Worm (Caenorhabditis elegans) whole organism, L4/young adult: ENCODE measurements around the gene F56D6.6.
"Not testable (repeated sequence)": the region's sequence is repeated elsewhere in the genome, so short reads cannot be mapped to it uniquely, and the experiment has no call there.

Experiments
- W03F9.2 ChIP-seq: fragments of 150-350 bp; optimal IDR thresholded peaks from 2 replicates; lab custom pipeline; 2014; ENCODE audit warnings: missing biosample characterization, missing genetic modification characterization
- dao-5 ChIP-seq: sonication (generic microtip); optimal IDR thresholded peaks from 2 replicates; lab custom pipeline; 2016; ENCODE audit warnings: missing genotype, missing genetic modification characterization, moderate library complexity, missing compliant biosample characterization
- him-1 ChIP-seq: sonication (generic microtip); optimal IDR thresholded peaks from 2 replicates; lab custom pipeline; 2016; ENCODE audit warnings: missing genotype, missing genetic modification reagents, missing genetic modification characterization, missing compliant biosample characterization

F56D6.6 gene

ce11 chrIV:3906393-3906792 lies 3.3 kb downstream of the F56D6.6 start, which contains the start of gene F56D6.11:
F56D6.11 (minus strand) TSS chrIV:3906493.
- TF ChIP-seq W03F9.2 (tag; lab: Kevin White, UChicago) (no peak), him-1 (tag; lab: Kevin White, UChicago) (no peak)

- TF ChIP-seq dao-5 (tag; lab: Kevin White, UChicago) (no peak), him-1 (tag; lab: Kevin White, UChicago) (no peak), W03F9.2 (tag; lab: Kevin White, UChicago) (no peak)
These were observed 4.6 kb downstream of the F56D6.6 start, which contains the start of the genes F56D6.22 and F56D6.12 for ce11 chrIV:3907506-3908188. F56D6.22 (minus strand) TSS chrIV:3907606. F56D6.12 (plus strand) TSS chrIV:3908138.

ce11 chrIV:3909114-3909513 lies 6.1 kb downstream of the F56D6.6 start, which contains the start of gene F56D6.13:
F56D6.13 (plus strand) TSS chrIV:3909414.
- no peak for TF ChIP-seq W03F9.2 (tag; lab: Kevin White, UChicago)
- TF ChIP-seq him-1 (tag; lab: Kevin White, UChicago): no peak
- TF ChIP-seq dao-5 (tag; lab: Kevin White, UChicago): no peak

ce11 chrIV:3911848-3912247 lies 8.8 kb downstream of the F56D6.6 start, which contains the start of gene F56D6.18:
F56D6.18 (minus strand) TSS chrIV:3911948.
- not testable (repeated sequence) for TF ChIP-seq W03F9.2, dao-5, him-1 (tag; lab: Kevin White, UChicago)

DNA sequence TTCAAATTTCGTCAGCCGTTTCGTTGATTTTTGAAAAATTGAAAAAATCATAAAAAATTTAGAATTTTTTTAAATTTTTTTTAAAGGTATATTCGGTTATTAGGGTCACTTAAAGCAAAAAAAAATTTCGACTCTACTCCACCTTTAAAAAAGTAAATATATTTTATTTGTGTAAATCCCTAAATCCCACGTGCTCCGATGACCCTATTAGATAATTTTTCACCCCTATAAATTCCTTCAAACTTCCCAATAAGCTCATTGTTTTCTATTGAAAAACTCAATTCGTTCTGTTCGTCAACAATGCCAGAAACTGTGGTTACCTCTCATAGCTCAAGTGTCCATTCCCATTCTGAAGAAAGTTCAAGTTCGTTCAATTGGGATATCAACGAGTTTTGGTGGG lies 9.5 kb downstream of the F56D6.6 start, which contains the start of gene F56D6.20:
TSS of gene F56D6.20 (plus strand) at position 301 of the 400 bp plus-strand sequence.
- no peak for TF ChIP-seq him-1 (tag; lab: Kevin White, UChicago)
- no peak for TF ChIP-seq dao-5 (tag; lab: Kevin White, UChicago)
- no peak for TF ChIP-seq W03F9.2 (tag; lab: Kevin White, UChicago)

- TF ChIP-seq dao-5 (tag; lab: Kevin White, UChicago) (no peak), him-1 (tag; lab: Kevin White, UChicago) (no peak), W03F9.2 (tag; lab: Kevin White, UChicago) (no peak)
These were observed 11.4 kb downstream of the F56D6.6 start, which contains the start of gene F56D6.19 for ce11 chrIV:3914462-3914861. F56D6.19 (plus strand) TSS chrIV:3914762.

ce11 chrIV:3915296-3915695 lies 12.2 kb downstream of the F56D6.6 start, which contains the start of gene srz-20:
srz-20 (plus strand) TSS chrIV:3915596.
- TF ChIP-seq W03F9.2 (tag; lab: Kevin White, UChicago) (no peak), dao-5 (tag; lab: Kevin White, UChicago) (no peak), him-1 (tag; lab: Kevin White, UChicago) (no peak)

ce11 chrIV:3917405-3917804 lies 14.3 kb downstream of the F56D6.6 start, which contains the start of gene F56D6.14:
F56D6.14 (plus strand) TSS chrIV:3917705.
- TF ChIP-seq him-1 (tag; lab: Kevin White, UChicago): no peak
- TF ChIP-seq dao-5 (tag; lab: Kevin White, UChicago): no peak
- no peak for TF ChIP-seq W03F9.2 (tag; lab: Kevin White, UChicago)

ce11 chrIV:3918160-3918559 lies 15.1 kb downstream of the F56D6.6 start, which contains the start of gene F56D6.23:
F56D6.23 (plus strand) TSS chrIV:3918460.
- no peak for TF ChIP-seq dao-5 (tag; lab: Kevin White, UChicago)
- TF ChIP-seq him-1 (tag; lab: Kevin White, UChicago): no peak
- TF ChIP-seq W03F9.2 (tag; lab: Kevin White, UChicago): no peak

- TF ChIP-seq W03F9.2 (tag; lab: Kevin White, UChicago) (no peak), him-1 (tag; lab: Kevin White, UChicago) (no peak), dao-5 (tag; lab: Kevin White, UChicago) (no peak)
These were observed 16.5 kb downstream of the F56D6.6 start, which contains the start of gene srz-19 for ce11 chrIV:3919506-3919905. srz-19 (plus strand) TSS chrIV:3919806.

- TF ChIP-seq W03F9.2 (tag; lab: Kevin White, UChicago) (no peak), him-1 (tag; lab: Kevin White, UChicago) (no peak), dao-5 (tag; lab: Kevin White, UChicago) (no peak)
These were observed 18.8 kb downstream of the F56D6.6 start, which contains the start of gene clec-67 for ce11 chrIV:3921898-3922297. clec-67 (plus strand) TSS chrIV:3922165.

ce11 chrIV:3926117-3926516 lies 23.1 kb downstream of the F56D6.6 start, which contains the start of gene clec-68:
clec-68 (plus strand) TSS chrIV:3926417.
- TF ChIP-seq W03F9.2 (tag; lab: Kevin White, UChicago) (no peak), dao-5 (tag; lab: Kevin White, UChicago) (no peak), him-1 (tag; lab: Kevin White, UChicago) (no peak)

DNA sequence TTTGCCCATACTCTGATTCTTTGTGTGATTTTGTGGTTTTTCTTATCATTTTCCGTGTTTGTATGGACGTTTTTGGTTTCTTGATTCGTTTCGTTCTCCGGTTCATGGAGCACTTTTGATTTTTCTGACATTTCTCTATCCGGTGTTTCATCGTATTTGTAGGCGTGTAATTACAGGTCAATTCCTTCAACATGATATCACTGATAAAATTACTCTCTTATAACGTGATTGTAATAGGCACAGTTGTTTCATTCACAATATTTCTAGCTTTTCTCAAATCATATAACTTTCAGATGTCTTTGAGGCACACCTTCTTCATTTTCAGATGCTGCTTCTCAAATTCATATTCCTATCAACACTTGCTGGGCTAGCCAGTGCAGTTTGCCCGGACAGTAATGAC lies 29.4 kb downstream of the F56D6.6 start, which contains the start of gene clec-70:
TSS of gene clec-70 (plus strand) at position 301 of the 400 bp plus-strand sequence.
- not testable (repeated sequence) for TF ChIP-seq dao-5, W03F9.2, him-1 (tag; lab: Kevin White, UChicago)
